Fruit fly (Drosophila melanogaster) ovary, adult (tissue): ENCODE measurements around the gene Cp19.

Source experiments
- CG17801 ChIP-seq: fragments of 200-800 bp; optimal IDR thresholded peaks from 2 replicates; lab custom pipeline; 2019; ENCODE audit warnings: missing biosample characterization, mild to moderate bottlenecking, missing genetic modification characterization, moderate library complexity; ENCODE audit not compliant: partially characterized antibody

The Cp19 gene

DNA sequence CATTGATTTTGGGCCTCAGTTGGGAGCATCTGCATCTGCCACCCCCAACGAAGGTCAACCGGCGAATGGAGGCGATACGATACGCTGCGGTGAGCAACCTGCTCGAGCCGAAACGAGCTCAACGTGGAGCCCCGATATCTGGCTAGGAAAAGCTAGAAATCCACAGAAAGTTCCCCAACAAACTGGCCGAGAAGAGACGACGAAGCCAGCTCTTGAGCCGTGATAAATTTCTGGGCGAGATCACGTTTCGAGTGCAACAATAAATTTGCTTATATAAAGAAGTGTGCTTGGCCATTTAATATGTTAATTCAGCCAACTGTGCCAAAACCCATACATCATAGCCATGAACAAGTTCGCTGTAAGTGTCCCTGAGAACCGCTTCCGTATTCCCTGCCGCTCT, at the start of gene Cp19:
Gene Cp19, plus strand, starts transcription at position 301 of the 400 bp plus-strand sequence.
- no peak for TF ChIP-seq CG17801 (GFP tag; lab: Kevin White, UChicago)

dm6 chr3L:8680353-8680752, 49.3 kb upstream of the Cp19 start:
- TF ChIP-seq CG17801 (GFP tag; lab: Kevin White, UChicago) = no peak

DNA sequence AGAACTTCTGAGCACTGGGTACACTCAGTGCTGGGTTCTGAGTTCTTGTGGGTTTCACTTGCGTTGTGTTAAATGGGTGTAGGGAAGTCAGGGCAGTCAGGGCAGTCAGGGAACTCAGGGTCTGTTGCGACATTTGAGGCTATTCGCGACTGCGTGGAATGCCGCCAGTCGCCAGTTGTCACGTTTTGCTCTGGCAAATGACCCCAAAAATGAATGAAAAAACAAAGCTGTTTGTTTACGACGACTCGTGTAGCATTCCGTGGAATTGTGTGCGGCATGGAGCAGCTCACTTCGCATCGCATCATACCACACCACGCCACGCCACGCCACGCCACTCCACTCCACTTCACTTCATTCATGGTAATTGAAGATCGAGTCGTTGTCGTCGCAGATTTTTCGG, 48.4 kb upstream of the Cp19 start:
- TF ChIP-seq CG17801 (GFP tag; lab: Kevin White, UChicago) = no peak

- no peak for TF ChIP-seq CG17801 (GFP tag; lab: Kevin White, UChicago)
These were observed 47.6 kb upstream of the Cp19 start for dm6 chr3L:8681896-8682550.

- TF ChIP-seq CG17801 (GFP tag; lab: Kevin White, UChicago) = peak; percentile 43
These were observed 46.9 kb upstream of the Cp19 start for dm6 chr3L:8682551-8683375.

DNA sequence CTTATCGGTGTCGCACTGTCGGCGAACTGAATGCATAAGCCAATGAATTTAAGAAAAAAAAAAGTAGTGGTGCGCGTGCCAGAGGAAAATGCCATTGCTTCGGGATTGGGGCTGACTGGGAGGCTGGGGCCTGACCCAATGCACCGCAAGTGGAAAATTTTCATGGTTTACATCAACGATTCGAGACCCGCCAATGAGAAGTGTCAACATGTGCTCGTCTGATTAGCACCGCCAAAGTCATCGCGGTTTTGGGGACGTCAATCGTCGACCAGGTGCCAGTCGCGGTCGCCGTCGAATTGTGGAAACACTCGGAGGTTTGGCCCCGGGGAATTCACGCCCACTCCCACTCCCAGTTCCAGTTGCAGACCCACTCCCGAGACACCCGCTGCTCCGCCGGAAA, 45.9 kb upstream of the Cp19 start:
- no peak for TF ChIP-seq CG17801 (GFP tag; lab: Kevin White, UChicago)

- no peak for TF ChIP-seq CG17801 (GFP tag; lab: Kevin White, UChicago)
These were observed 45.1 kb upstream of the Cp19 start for dm6 chr3L:8684419-8685081.

dm6 chr3L:8686646-8687045, 43.0 kb upstream of the Cp19 start:
- TF ChIP-seq CG17801 (GFP tag; lab: Kevin White, UChicago) = no peak

DNA sequence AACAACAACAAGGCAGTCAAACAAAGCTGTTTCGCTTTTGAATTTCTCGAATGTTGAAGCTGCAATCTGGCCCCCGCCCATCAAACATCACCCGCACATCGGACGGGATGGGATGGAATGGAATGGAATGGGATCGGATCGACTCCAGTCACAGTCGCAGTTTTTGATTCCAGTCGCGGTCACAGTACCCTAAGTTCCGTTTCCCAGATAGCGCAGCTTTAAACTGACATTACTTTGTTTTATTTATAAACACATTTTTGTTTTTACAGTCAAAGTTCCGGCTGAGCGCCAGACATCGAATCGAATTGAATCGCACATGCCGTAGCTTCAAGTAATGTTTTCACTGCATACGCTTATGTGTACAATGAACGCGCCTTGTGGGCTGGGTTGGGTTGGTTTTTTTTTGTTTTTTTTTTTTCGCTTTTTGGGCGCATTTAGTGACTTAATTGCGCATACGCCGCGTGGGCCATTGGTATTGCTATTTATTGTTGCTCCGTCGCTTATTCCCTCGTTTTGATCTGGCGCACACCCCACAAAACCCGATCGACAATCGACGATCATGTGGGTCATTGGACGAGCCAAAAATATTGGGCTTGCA, 40.9 kb upstream of the Cp19 start:
- peak; percentile 30 for TF ChIP-seq CG17801 (GFP tag; lab: Kevin White, UChicago)

dm6 chr3L:8689675-8690074, 40.0 kb upstream of the Cp19 start:
- no peak for TF ChIP-seq CG17801 (GFP tag; lab: Kevin White, UChicago)

DNA sequence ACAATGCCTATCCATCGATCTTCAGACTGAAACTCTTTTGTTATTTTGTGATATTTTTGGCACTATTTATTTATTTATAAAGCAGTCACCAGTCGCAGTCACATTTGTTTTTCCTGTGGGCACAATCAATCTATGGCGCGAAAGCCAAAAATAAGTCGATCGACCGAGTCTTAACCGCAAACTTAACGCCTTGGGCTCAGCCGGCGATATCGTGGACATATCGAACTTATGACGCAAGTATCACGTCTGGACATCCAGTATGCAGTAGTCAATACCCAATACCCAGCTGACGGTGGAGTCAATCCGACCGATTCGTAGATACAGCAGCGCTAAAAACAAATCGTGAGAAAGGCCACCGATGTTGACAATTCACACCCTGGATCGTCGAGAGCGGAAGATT, 39.0 kb upstream of the Cp19 start:
- TF ChIP-seq CG17801 (GFP tag; lab: Kevin White, UChicago) = no peak

dm6 chr3L:8691891-8692874, 37.5 kb upstream of the Cp19 start:
- TF ChIP-seq CG17801 (GFP tag; lab: Kevin White, UChicago) = peak; percentile 70

dm6 chr3L:8693558-8694502, 35.8 kb upstream of the Cp19 start:
- TF ChIP-seq CG17801 (GFP tag; lab: Kevin White, UChicago) = no peak
